Worm (Caenorhabditis elegans) whole organism, mixed stage, embryonic: ENCODE results near the gene F35C11.4.

Experiments
- elt-1 ChIP-seq: sonication (generic microtip); optimal IDR thresholded peaks from 2 replicates; lab custom pipeline; 2017; ENCODE audit warnings: missing genetic modification characterization, mild to moderate bottlenecking, missing compliant biosample characterization, antibody characterized with exemption, moderate library complexity, borderline replicate concordance; ENCODE audit not compliant: insufficient read depth
- elt-3 ChIP-seq: fragments of 150-350 bp; optimal IDR thresholded peaks from 2 replicates; lab custom pipeline; 2014; ENCODE audit warnings: missing biosample characterization, missing genetic modification characterization
- ham-2 ChIP-seq: fragments of 200-800 bp; sonication (Bioruptor generic); optimal IDR thresholded peaks from 2 replicates; lab custom pipeline; 2018; ENCODE audit warnings: mild to moderate bottlenecking, missing genetic modification characterization, missing compliant biosample characterization
- mep-1 ChIP-seq: fragments of 150-350 bp; optimal IDR thresholded peaks from 2 replicates; lab custom pipeline; 2017; ENCODE audit warnings: missing biosample characterization, missing genetic modification reagents, missing genetic modification characterization, inconsistent platforms
- mls-2 ChIP-seq: sonication (generic microtip); optimal IDR thresholded peaks from 2 replicates; lab custom pipeline; 2016; ENCODE audit warnings: mild to moderate bottlenecking, missing genetic modification characterization, moderate library complexity, missing compliant biosample characterization
- nhr-12 ChIP-seq: fragments of 150-350 bp; optimal IDR thresholded peaks from 2 replicates; lab custom pipeline; 2014; ENCODE audit warnings: missing biosample characterization, missing genetic modification characterization
- nhr-28 ChIP-seq: fragments of 150-350 bp; optimal IDR thresholded peaks from 2 replicates; lab custom pipeline; 2014; ENCODE audit warnings: missing biosample characterization, missing genetic modification characterization
- nhr-76 ChIP-seq: sonication (generic microtip); optimal IDR thresholded peaks from 2 replicates; lab custom pipeline; 2017; ENCODE audit warnings: missing biosample characterization, missing genetic modification characterization
- pha-4 ChIP-seq: fragments of 150-350 bp; optimal IDR thresholded peaks from 2 replicates; lab custom pipeline; 2018; ENCODE audit warnings: missing biosample characterization, missing genetic modification reagents, missing genetic modification characterization
- snpc-4 ChIP-seq: fragments of 150-350 bp; optimal IDR thresholded peaks from 2 replicates; lab custom pipeline; 2014; ENCODE audit warnings: missing biosample characterization, missing genetic modification characterization
- unc-39 ChIP-seq: fragments of 150-350 bp; optimal IDR thresholded peaks from 2 replicates; lab custom pipeline; 2014; ENCODE audit warnings: missing biosample characterization, missing genetic modification characterization
- unc-62 ChIP-seq: fragments of 150-350 bp; optimal IDR thresholded peaks from 2 replicates; lab custom pipeline; 2014; ENCODE audit warnings: missing biosample characterization, missing genetic modification reagents, missing genetic modification characterization
- ztf-11 ChIP-seq: fragments of 150-350 bp; optimal IDR thresholded peaks from 2 replicates; lab custom pipeline; 2014; ENCODE audit warnings: missing biosample characterization, missing genetic modification characterization

DNA sequence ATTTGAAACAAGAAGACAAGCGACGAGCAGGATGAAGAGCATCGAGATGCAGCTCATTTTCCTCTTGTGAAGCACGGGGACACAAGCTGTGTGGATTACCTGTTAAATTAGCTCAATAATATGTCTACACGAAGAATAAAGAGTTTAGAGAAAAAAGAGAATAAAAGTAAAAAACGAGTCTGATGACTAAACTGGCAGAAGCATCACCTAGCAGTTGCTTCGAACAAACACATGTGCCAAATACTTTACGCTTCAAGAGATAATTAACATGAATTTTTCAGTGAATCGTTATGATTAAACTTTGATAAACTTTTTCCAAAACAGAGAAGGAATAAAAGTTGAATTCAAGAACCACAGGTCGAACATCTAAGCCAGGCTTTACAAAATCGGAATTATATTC is 46.5 kb downstream of the F35C11.4 start, which contains the start of gene nlp-55:
- TF ChIP-seq mls-2 (no peak), snpc-4 (tag; lab: Kevin White, UChicago) (no peak), unc-62 (GFP tag; lab: Kevin White, UChicago) (no peak), ham-2 (GFP tag; lab: Kevin White, UChicago) (no peak), pha-4 (tag; lab: Kevin White, UChicago) (no peak), nhr-76 (no peak), ztf-11 (tag; lab: Kevin White, UChicago) (no peak), mep-1 (tag; lab: Kevin White, UChicago) (no peak), unc-39 (tag; lab: Kevin White, UChicago) (no peak), nhr-12 (tag; lab: Kevin White, UChicago) (no peak), elt-1 (tag; lab: Kevin White, UChicago) (no peak), nhr-28 (tag; lab: Kevin White, UChicago) (no peak), elt-3 (tag; lab: Kevin White, UChicago) (no peak)
